Worm (Caenorhabditis elegans) whole organism, mixed stage, embryonic: Measurements from ENCODE around the gene arle-14.

Experiments
- M03D4.4 ChIP-seq: sonication (generic microtip); optimal IDR thresholded peaks from 2 replicates; lab custom pipeline; 2017; ENCODE audit warnings: mild to moderate bottlenecking, missing genetic modification characterization, missing compliant biosample characterization
- bed-3 ChIP-seq: fragments of 200-800 bp; sonication (Bioruptor generic); optimal IDR thresholded peaks from 3 replicates; lab custom pipeline; 2018; ENCODE audit warnings: mild to moderate bottlenecking, missing genetic modification characterization, moderate library complexity, missing compliant biosample characterization
- blmp-1 ChIP-seq: fragments of 150-350 bp; optimal IDR thresholded peaks from 2 replicates; lab custom pipeline; 2014; ENCODE audit warnings: missing biosample characterization, missing genetic modification characterization
- ceh-83 ChIP-seq: fragments of 200-800 bp; sonication (Bioruptor generic); optimal IDR thresholded peaks from 2 replicates; lab custom pipeline; 2018; ENCODE audit warnings: mild to moderate bottlenecking, missing genetic modification characterization, missing compliant biosample characterization
- ces-1 ChIP-seq: fragments of 150-350 bp; optimal IDR thresholded peaks from 2 replicates; lab custom pipeline; 2014; ENCODE audit warnings: missing biosample characterization, missing genetic modification reagents, missing genetic modification characterization
- cnd-1 ChIP-seq: fragments of 200-800 bp; sonication (Bioruptor generic); optimal IDR thresholded peaks from 2 replicates; lab custom pipeline; 2018; ENCODE audit warnings: mild to moderate bottlenecking, missing genetic modification characterization, missing compliant biosample characterization
- drap-1 ChIP-seq: fragments of 200-800 bp; sonication (Bioruptor generic); optimal IDR thresholded peaks from 3 replicates; lab custom pipeline; 2018; ENCODE audit warnings: mild to moderate bottlenecking, missing genetic modification characterization, missing compliant biosample characterization
- elt-1 ChIP-seq: sonication (generic microtip); optimal IDR thresholded peaks from 2 replicates; lab custom pipeline; 2017; ENCODE audit warnings: missing genetic modification characterization, mild to moderate bottlenecking, missing compliant biosample characterization, antibody characterized with exemption, moderate library complexity, borderline replicate concordance; ENCODE audit not compliant: insufficient read depth
- elt-3 ChIP-seq: fragments of 150-350 bp; optimal IDR thresholded peaks from 2 replicates; lab custom pipeline; 2014; ENCODE audit warnings: missing biosample characterization, missing genetic modification characterization
- flh-1 ChIP-seq: fragments of 200-800 bp; sonication (Bioruptor generic); optimal IDR thresholded peaks from 2 replicates; lab custom pipeline; 2018; ENCODE audit warnings: mild to moderate bottlenecking, missing genetic modification characterization, moderate library complexity, missing compliant biosample characterization
- ham-2 ChIP-seq: fragments of 200-800 bp; sonication (Bioruptor generic); optimal IDR thresholded peaks from 2 replicates; lab custom pipeline; 2018; ENCODE audit warnings: mild to moderate bottlenecking, missing genetic modification characterization, missing compliant biosample characterization
- hlh-1 ChIP-seq: fragments of 150-350 bp; optimal IDR thresholded peaks from 2 replicates; lab custom pipeline; 2014; ENCODE audit warnings: missing biosample characterization, missing genetic modification reagents, missing genetic modification characterization
- lsy-2 ChIP-seq: fragments of 150-350 bp; optimal IDR thresholded peaks from 2 replicates; lab custom pipeline; 2014; ENCODE audit warnings: missing biosample characterization, missing genetic modification characterization
- mab-5 ChIP-seq: fragments of 150-350 bp; optimal IDR thresholded peaks from 2 replicates; lab custom pipeline; 2014; ENCODE audit warnings: missing biosample characterization, missing genetic modification characterization
- mep-1 ChIP-seq: fragments of 150-350 bp; optimal IDR thresholded peaks from 2 replicates; lab custom pipeline; 2017; ENCODE audit warnings: missing biosample characterization, missing genetic modification reagents, missing genetic modification characterization, inconsistent platforms
- mls-2 ChIP-seq: sonication (generic microtip); optimal IDR thresholded peaks from 2 replicates; lab custom pipeline; 2016; ENCODE audit warnings: mild to moderate bottlenecking, missing genetic modification characterization, moderate library complexity, missing compliant biosample characterization
- nhr-12 ChIP-seq: fragments of 150-350 bp; optimal IDR thresholded peaks from 2 replicates; lab custom pipeline; 2014; ENCODE audit warnings: missing biosample characterization, missing genetic modification characterization
- nhr-2 ChIP-seq: fragments of 150-350 bp; optimal IDR thresholded peaks from 2 replicates; lab custom pipeline; 2014; ENCODE audit warnings: missing biosample characterization, missing genetic modification characterization
- nhr-237 ChIP-seq: fragments of 150-350 bp; optimal IDR thresholded peaks from 2 replicates; lab custom pipeline; 2014; ENCODE audit warnings: missing biosample characterization, missing genetic modification characterization
- nhr-28 ChIP-seq: fragments of 150-350 bp; optimal IDR thresholded peaks from 2 replicates; lab custom pipeline; 2014; ENCODE audit warnings: missing biosample characterization, missing genetic modification characterization
- nhr-76 ChIP-seq: sonication (generic microtip); optimal IDR thresholded peaks from 2 replicates; lab custom pipeline; 2017; ENCODE audit warnings: missing biosample characterization, missing genetic modification characterization
- pha-4 ChIP-seq: fragments of 150-350 bp; optimal IDR thresholded peaks from 2 replicates; lab custom pipeline; 2018; ENCODE audit warnings: missing biosample characterization, missing genetic modification reagents, missing genetic modification characterization
- sem-2 ChIP-seq: fragments of 200-800 bp; sonication (Bioruptor generic); optimal IDR thresholded peaks from 2 replicates; lab custom pipeline; 2018; ENCODE audit warnings: mild to moderate bottlenecking, missing genetic modification characterization, missing compliant biosample characterization
- snpc-4 ChIP-seq: fragments of 150-350 bp; optimal IDR thresholded peaks from 2 replicates; lab custom pipeline; 2014; ENCODE audit warnings: missing biosample characterization, missing genetic modification characterization
- sptf-1 ChIP-seq: sonication (generic microtip); optimal IDR thresholded peaks from 2 replicates; lab custom pipeline; 2017; ENCODE audit warnings: mild to moderate bottlenecking, missing genetic modification characterization, moderate library complexity, missing compliant biosample characterization
- tbx-8 ChIP-seq: fragments of 200-800 bp; sonication (Bioruptor generic); optimal IDR thresholded peaks from 2 replicates; lab custom pipeline; 2018; ENCODE audit warnings: mild to moderate bottlenecking, missing genetic modification characterization, moderate library complexity, missing compliant biosample characterization
- unc-120 ChIP-seq: sonication (generic microtip); optimal IDR thresholded peaks from 2 replicates; lab custom pipeline; 2017; ENCODE audit warnings: missing genetic modification characterization, missing compliant biosample characterization; ENCODE audit not compliant: poor library complexity, severe bottlenecking
- unc-39 ChIP-seq: fragments of 150-350 bp; optimal IDR thresholded peaks from 2 replicates; lab custom pipeline; 2014; ENCODE audit warnings: missing biosample characterization, missing genetic modification characterization
- unc-62 ChIP-seq: fragments of 150-350 bp; optimal IDR thresholded peaks from 2 replicates; lab custom pipeline; 2014; ENCODE audit warnings: missing biosample characterization, missing genetic modification reagents, missing genetic modification characterization
- zip-8 ChIP-seq: fragments of 150-350 bp; optimal IDR thresholded peaks from 2 replicates; lab custom pipeline; 2014; ENCODE audit warnings: missing biosample characterization, missing genetic modification characterization
- ztf-11 ChIP-seq: fragments of 150-350 bp; optimal IDR thresholded peaks from 2 replicates; lab custom pipeline; 2014; ENCODE audit warnings: missing biosample characterization, missing genetic modification characterization

arle-14 gene

DNA sequence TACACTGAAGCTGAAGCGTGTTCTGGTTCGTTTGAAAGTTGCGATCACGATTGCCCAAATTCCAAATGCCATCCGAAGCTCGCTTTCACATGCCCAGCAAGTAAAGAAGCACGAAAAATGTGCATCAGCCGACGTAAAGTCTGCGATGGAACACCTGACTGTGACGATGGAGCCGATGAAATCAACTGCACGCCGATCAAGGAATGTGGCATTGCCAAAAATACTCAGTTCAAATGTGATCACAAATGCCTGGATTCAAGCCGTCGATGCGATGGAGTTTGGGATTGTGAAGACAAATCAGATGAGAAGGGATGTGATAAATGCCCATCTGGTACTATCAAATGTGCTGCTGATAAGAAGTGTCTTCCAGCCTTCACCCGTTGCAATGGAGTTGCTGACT, 36.7 kb downstream of the arle-14 start:
- no peak for TF ChIP-seq nhr-76 (tag; lab: Kevin White, UChicago)
- TF ChIP-seq lsy-2 (tag; lab: Kevin White, UChicago): no peak
- no peak for TF ChIP-seq nhr-12 (tag; lab: Kevin White, UChicago)
- no peak for TF ChIP-seq unc-120 (tag; lab: Kevin White, UChicago)
- no peak for TF ChIP-seq ham-2
- no peak for TF ChIP-seq ceh-83 (GFP tag; lab: Kevin White, UChicago)
- TF ChIP-seq elt-1: no peak
- no peak for TF ChIP-seq flh-1 (GFP tag; lab: Kevin White, UChicago)

ce11 chrIII:5730041-5730440, 37.3 kb downstream of the arle-14 start:
- no peak for TF ChIP-seq snpc-4
- TF ChIP-seq ces-1 (GFP tag; lab: Kevin White, UChicago): no peak
- TF ChIP-seq pha-4 (tag; lab: Kevin White, UChicago): no peak
- TF ChIP-seq sptf-1 (tag; lab: Kevin White, UChicago): no peak
- TF ChIP-seq hlh-1 (tag; lab: Kevin White, UChicago): no peak
- no peak for TF ChIP-seq ceh-83 (GFP tag; lab: Kevin White, UChicago)
- TF ChIP-seq unc-62 (GFP tag; lab: Kevin White, UChicago): no peak
- no peak for TF ChIP-seq unc-120 (tag; lab: Kevin White, UChicago)
- TF ChIP-seq mep-1 (tag; lab: Kevin White, UChicago): no peak
- TF ChIP-seq elt-3 (tag; lab: Kevin White, UChicago): no peak
- no peak for TF ChIP-seq mab-5
- TF ChIP-seq blmp-1 (tag; lab: Kevin White, UChicago): no peak
- no peak for TF ChIP-seq drap-1

DNA sequence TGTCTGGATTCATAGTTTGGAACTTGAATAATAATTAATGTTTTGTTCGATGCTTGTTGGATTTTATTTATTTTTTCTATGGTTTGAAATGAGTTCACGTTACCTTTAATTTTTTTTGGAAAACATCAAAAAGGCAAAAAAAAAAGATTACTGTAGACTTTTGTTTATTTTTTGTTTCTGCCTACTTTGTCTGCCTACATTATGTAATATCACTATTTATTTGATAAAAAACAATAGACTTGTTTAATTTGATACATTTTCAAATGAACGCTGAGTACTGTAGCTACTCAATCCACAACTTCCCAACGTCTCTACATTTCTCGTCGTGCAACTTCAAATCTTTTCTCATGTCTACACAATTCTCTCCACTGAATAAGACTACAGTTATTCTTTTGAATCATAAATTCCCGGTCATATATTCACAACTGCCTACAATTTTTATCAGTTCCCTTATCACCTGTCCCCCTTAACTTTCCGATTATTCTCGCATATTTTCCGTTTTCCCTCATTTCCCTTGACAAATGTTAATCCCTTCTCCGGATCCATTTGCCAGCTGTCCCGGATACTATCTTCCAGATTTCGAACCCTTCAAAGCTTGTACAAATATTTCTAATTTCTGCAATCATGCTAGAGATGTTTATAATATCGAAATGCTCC, 38.4 kb downstream of the arle-14 start, which contains the start of the genes B0244.9 and B0244.7:
Gene B0244.9, minus strand, starts transcription at position 51 of the 657 bp plus-strand sequence.
Gene B0244.7, plus strand, starts transcription at position 522 of the 657 bp plus-strand sequence.
- TF ChIP-seq bed-3 (GFP tag; lab: Kevin White, UChicago) (no peak), mep-1 (tag; lab: Kevin White, UChicago) (no peak), M03D4.4 (tag; lab: Kevin White, UChicago) (no peak), unc-62 (GFP tag; lab: Kevin White, UChicago) (no peak), sem-2 (no peak), unc-120 (tag; lab: Kevin White, UChicago) (no peak), nhr-12 (tag; lab: Kevin White, UChicago) (no peak), ham-2 (no peak), tbx-8 (GFP tag; lab: Kevin White, UChicago) (no peak), mls-2 (tag; lab: Kevin White, UChicago) (no peak), mab-5 (no peak), unc-39 (tag; lab: Kevin White, UChicago) (no peak), drap-1 (no peak), ztf-11 (tag; lab: Kevin White, UChicago) (no peak), pha-4 (tag; lab: Kevin White, UChicago) (no peak), nhr-2 (tag; lab: Kevin White, UChicago) (no peak), nhr-237 (tag; lab: Kevin White, UChicago) (no peak), nhr-76 (tag; lab: Kevin White, UChicago) (no peak), hlh-1 (tag; lab: Kevin White, UChicago) (no peak), ceh-83 (GFP tag; lab: Kevin White, UChicago) (no peak)

DNA sequence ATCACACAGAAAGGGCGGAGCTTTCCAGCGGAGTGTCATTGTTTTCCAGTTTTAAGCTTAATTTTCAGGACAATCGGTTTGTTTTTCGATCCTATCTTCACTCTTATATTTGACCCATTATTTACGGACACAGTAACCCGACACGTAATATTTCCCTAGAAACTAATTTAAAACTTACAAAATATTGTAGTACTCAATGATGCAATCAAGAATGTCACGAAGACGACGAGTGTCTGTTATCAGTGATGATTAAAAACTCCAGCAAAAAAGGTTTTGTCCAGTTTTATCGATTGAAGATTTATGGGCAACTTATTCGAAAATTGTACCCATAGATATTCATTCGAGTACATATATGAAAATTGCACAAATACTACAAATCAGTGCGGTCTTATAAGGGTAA, 40.2 kb downstream of the arle-14 start, which contains the start of gene B0244.17:
Gene B0244.17, plus strand, starts transcription at position 301 of the 400 bp plus-strand sequence.
- no peak for TF ChIP-seq mab-5
- TF ChIP-seq unc-120 (tag; lab: Kevin White, UChicago): no peak
- no peak for TF ChIP-seq lsy-2 (tag; lab: Kevin White, UChicago)
- no peak for TF ChIP-seq nhr-237 (tag; lab: Kevin White, UChicago)
- no peak for TF ChIP-seq ces-1 (GFP tag; lab: Kevin White, UChicago)
- no peak for TF ChIP-seq zip-8 (tag; lab: Kevin White, UChicago)
- no peak for TF ChIP-seq ceh-83 (GFP tag; lab: Kevin White, UChicago)
- TF ChIP-seq M03D4.4 (tag; lab: Kevin White, UChicago): no peak
- TF ChIP-seq ztf-11 (tag; lab: Kevin White, UChicago): no peak
- TF ChIP-seq nhr-28 (tag; lab: Kevin White, UChicago): no peak
- TF ChIP-seq cnd-1 (tag; lab: Kevin White, UChicago): no peak
- no peak for TF ChIP-seq snpc-4
- TF ChIP-seq, all 35 proteins: peak for 0
